Worm (Caenorhabditis elegans) whole organism, L4 larva: ENCODE results near the gene R07E5.17.

Experiments used
- R02D3.7 ChIP-seq: fragments of 150-350 bp; sonication (generic microtip); optimal IDR thresholded peaks from 3 replicates; lab custom pipeline; 2014; ENCODE audit warnings: missing biosample characterization, missing genetic modification characterization
- T20F7.1 ChIP-seq: fragments of 200-800 bp; sonication (Bioruptor generic); optimal IDR thresholded peaks from 2 replicates; lab custom pipeline; 2018; ENCODE audit warnings: mild to moderate bottlenecking, missing genetic modification characterization, missing compliant biosample characterization
- T26A8.4 ChIP-seq: fragments of 200-800 bp; sonication (Bioruptor generic); IDR thresholded peaks from 2 replicates; pipeline ENCODE4 v1.3.6; 2022; ENCODE audit warnings: missing genetic modification characterization, missing compliant biosample characterization
- Y105C5A.15 ChIP-seq: fragments of 200-800 bp; sonication (Bioruptor generic); IDR thresholded peaks from 2 replicates; pipeline ENCODE4 v1.3.6; 2022; ENCODE audit warnings: missing genetic modification characterization, missing compliant biosample characterization
- Y48G9A.11 ChIP-seq: fragments of 200-800 bp; sonication (Bioruptor generic); IDR thresholded peaks from 2 replicates; pipeline ENCODE4 v1.3.6; 2022; ENCODE audit warnings: missing genetic modification reagents, missing genetic modification characterization, missing compliant biosample characterization
- arid-1 ChIP-seq: fragments of 200-800 bp; sonication (Bioruptor generic); conservative IDR thresholded peaks from 2 replicates; pipeline ENCODE4 v1.3.6; 2022; ENCODE audit warnings: missing genetic modification reagents, missing genetic modification characterization, missing compliant biosample characterization
- attf-4 ChIP-seq: sonication (generic microtip); optimal IDR thresholded peaks from 3 replicates; lab custom pipeline; 2017; ENCODE audit warnings: missing biosample characterization, missing genetic modification characterization
- ceh-28 ChIP-seq: fragments of 150-350 bp; optimal IDR thresholded peaks from 2 replicates; lab custom pipeline; 2014; ENCODE audit warnings: missing biosample characterization, missing genetic modification reagents, missing genetic modification characterization
- ceh-32 ChIP-seq: sonication (generic microtip); optimal IDR thresholded peaks from 2 replicates; lab custom pipeline; 2016; ENCODE audit warnings: mild to moderate bottlenecking, missing genetic modification characterization, missing compliant biosample characterization; ENCODE audit not compliant: poor library complexity
- ceh-44 ChIP-seq: fragments of 200-800 bp; sonication (Bioruptor generic); IDR thresholded peaks from 2 replicates; pipeline ENCODE4 v1.3.6; 2022; ENCODE audit warnings: missing genetic modification reagents, missing genetic modification characterization, missing compliant biosample characterization
- cey-2 ChIP-seq: sonication (generic microtip); optimal IDR thresholded peaks from 3 replicates; lab custom pipeline; 2017; ENCODE audit warnings: missing genetic modification characterization, mild to moderate bottlenecking, missing compliant biosample characterization, antibody characterized with exemption, borderline replicate concordance; ENCODE audit not compliant: insufficient read depth
- daf-12 ChIP-seq: fragments of 150-350 bp; optimal IDR thresholded peaks from 2 replicates; lab custom pipeline; 2014; ENCODE audit warnings: missing biosample characterization, missing genetic modification reagents, missing genetic modification characterization
- daf-19 ChIP-seq: fragments of 200-800 bp; sonication (Bioruptor generic); conservative IDR thresholded peaks from 2 replicates; pipeline ENCODE4 v1.3.6; 2022; ENCODE audit warnings: missing genetic modification characterization, missing compliant biosample characterization
- daf-8 ChIP-seq: fragments of 200-800 bp; sonication (Bioruptor generic); IDR thresholded peaks from 2 replicates; pipeline ENCODE4 v1.3.6; 2022; ENCODE audit warnings: missing genetic modification characterization, missing compliant biosample characterization
- dmd-6 ChIP-seq: fragments of 200-800 bp; sonication (Bioruptor generic); IDR thresholded peaks from 2 replicates; pipeline ENCODE4 v1.3.6; 2022; ENCODE audit warnings: missing genetic modification reagents, missing genetic modification characterization, missing compliant biosample characterization
- dmd-8 ChIP-seq: fragments of 200-800 bp; sonication (Bioruptor generic); IDR thresholded peaks from 2 replicates; pipeline ENCODE4 v1.3.6; 2022; ENCODE audit warnings: missing genetic modification characterization, missing compliant biosample characterization
- dmd-9 ChIP-seq: fragments of 200-800 bp; sonication (Bioruptor generic); IDR thresholded peaks from 2 replicates; pipeline ENCODE4 v1.3.6; 2022; ENCODE audit warnings: missing genetic modification reagents, missing genetic modification characterization, missing compliant biosample characterization
- duxl-1 ChIP-seq: sonication (generic microtip); optimal IDR thresholded peaks from 2 replicates; lab custom pipeline; 2016; ENCODE audit warnings: mild to moderate bottlenecking, missing genetic modification characterization, moderate library complexity, missing compliant biosample characterization; ENCODE audit not compliant: poor library complexity
- dve-1 ChIP-seq: sonication (generic microtip); optimal IDR thresholded peaks from 2 replicates; lab custom pipeline; 2017; ENCODE audit warnings: antibody characterized with exemption, mild to moderate bottlenecking, missing genetic modification characterization, missing compliant biosample characterization; ENCODE audit not compliant: insufficient read depth
- egl-43 ChIP-seq: fragments of 200-800 bp; sonication (Bioruptor generic); IDR thresholded peaks from 2 replicates; pipeline ENCODE4 v1.3.6; 2022; ENCODE audit warnings: missing genetic modification reagents, missing genetic modification characterization, missing compliant biosample characterization
- hlh-11 ChIP-seq: fragments of 200-800 bp; sonication (Bioruptor generic); optimal IDR thresholded peaks from 2 replicates; lab custom pipeline; 2018; ENCODE audit warnings: mild to moderate bottlenecking, missing genetic modification characterization, missing compliant biosample characterization
- lim-7 ChIP-seq: fragments of 200-800 bp; sonication (Bioruptor generic); IDR thresholded peaks from 2 replicates; pipeline ENCODE4 v1.3.6; 2022; ENCODE audit warnings: missing genetic modification characterization, missing compliant biosample characterization
- lin-1 ChIP-seq: fragments of 200-800 bp; sonication (Bioruptor generic); IDR thresholded peaks from 2 replicates; pipeline ENCODE4 v1.3.6; 2022; ENCODE audit warnings: missing genetic modification reagents, missing genetic modification characterization, missing compliant biosample characterization
- lin-15B ChIP-seq: fragments of 150-350 bp; sonication (generic microtip); optimal IDR thresholded peaks from 3 replicates; lab custom pipeline; 2014; ENCODE audit warnings: missing biosample characterization, missing genetic modification characterization
- lin-29 ChIP-seq: fragments of 200-800 bp; sonication (Bioruptor generic); IDR thresholded peaks from 2 replicates; pipeline ENCODE4 v1.3.6; 2022; ENCODE audit warnings: missing genetic modification reagents, missing genetic modification characterization, missing compliant biosample characterization
- lin-38 ChIP-seq: fragments of 200-800 bp; sonication (Bioruptor generic); IDR thresholded peaks from 2 replicates; pipeline ENCODE4 v1.3.6; 2022; ENCODE audit warnings: missing genetic modification reagents, missing genetic modification characterization, missing compliant biosample characterization
- lsy-2 ChIP-seq, 2 experiments: fragments of 150-350 bp in 1 of 2; sonication (generic microtip) in 1 of 2; optimal IDR thresholded peaks; 2 replicates each; lab custom pipeline; 2014 to 2017; ENCODE audit warnings: missing biosample characterization in 2 of 2, missing genetic modification characterization in 2 of 2
- madf-5 ChIP-seq, 2 experiments: fragments of 200-800 bp; sonication (Bioruptor generic); IDR thresholded peaks; 2 replicates each; pipeline ENCODE4 v1.3.6; 2022; ENCODE audit warnings: missing compliant biosample characterization in 2 of 2, missing genetic modification characterization in 2 of 2
- madf-9 ChIP-seq: fragments of 200-800 bp; sonication (Bioruptor generic); conservative IDR thresholded peaks from 2 replicates; pipeline ENCODE4 v1.3.6; 2022; ENCODE audit warnings: missing genetic modification reagents, missing genetic modification characterization, missing compliant biosample characterization
- mes-2 ChIP-seq: sonication (generic microtip); optimal IDR thresholded peaks from 2 replicates; lab custom pipeline; 2016; ENCODE audit warnings: missing genotype, mild to moderate bottlenecking, missing genetic modification characterization, missing compliant biosample characterization; ENCODE audit not compliant: poor library complexity, severe bottlenecking
- mxl-3 ChIP-seq: fragments of 200-800 bp; sonication (Bioruptor generic); optimal IDR thresholded peaks from 2 replicates; lab custom pipeline; 2018; ENCODE audit warnings: mild to moderate bottlenecking, missing genetic modification characterization, missing compliant biosample characterization
- nhr-25 ChIP-seq: sonication (generic microtip); optimal IDR thresholded peaks from 2 replicates; lab custom pipeline; 2017; ENCODE audit warnings: missing genetic modification characterization, mild to moderate bottlenecking, missing compliant biosample characterization, antibody characterized with exemption, moderate library complexity, borderline replicate concordance; ENCODE audit not compliant: insufficient read depth
- nhr-41 ChIP-seq: fragments of 200-800 bp; sonication (Bioruptor generic); IDR thresholded peaks from 2 replicates; pipeline ENCODE4 v1.3.6; 2022; ENCODE audit warnings: missing genetic modification reagents, missing genetic modification characterization, missing compliant biosample characterization
- nhr-76 ChIP-seq: fragments of 150-350 bp; optimal IDR thresholded peaks from 2 replicates; lab custom pipeline; 2014; ENCODE audit warnings: missing biosample characterization, missing genetic modification characterization
- pha-4 ChIP-seq, 2 experiments: fragments of 150-350 bp in 1 of 2; fragments of 200-800 bp in 1 of 2; sonication (Bioruptor generic) in 1 of 2; IDR thresholded peaks in 1 of 2; optimal IDR thresholded peaks in 1 of 2; 2 replicates each; pipeline versions ENCODE4 v1.3.6 to Lab custom; 2014 to 2022; ENCODE audit warnings: missing genetic modification characterization in 2 of 2, missing genetic modification reagents in 2 of 2, missing biosample characterization in 1 of 2, missing compliant biosample characterization in 1 of 2
- rbr-2 ChIP-seq: sonication (generic microtip); optimal IDR thresholded peaks from 2 replicates; lab custom pipeline; 2016; ENCODE audit warnings: missing genotype, missing genetic modification characterization, missing compliant biosample characterization
- sdz-12 ChIP-seq: fragments of 200-800 bp; sonication (Bioruptor generic); optimal IDR thresholded peaks from 2 replicates; lab custom pipeline; 2018; ENCODE audit warnings: mild to moderate bottlenecking, missing genetic modification characterization, missing compliant biosample characterization
- snpc-1.2 ChIP-seq: fragments of 200-800 bp; sonication (Bioruptor generic); IDR thresholded peaks from 2 replicates; pipeline ENCODE4 v1.3.6; 2022; ENCODE audit warnings: missing genetic modification reagents, missing genetic modification characterization, missing compliant biosample characterization
- unc-130 ChIP-seq: sonication (generic microtip); optimal IDR thresholded peaks from 2 replicates; lab custom pipeline; 2016; ENCODE audit warnings: missing genetic modification reagents, missing genetic modification characterization, missing compliant biosample characterization
- unc-39 ChIP-seq: sonication (generic microtip); optimal IDR thresholded peaks from 2 replicates; lab custom pipeline; 2017; ENCODE audit warnings: missing biosample characterization, missing genetic modification characterization
- vab-7 ChIP-seq: fragments of 200-800 bp; sonication (Bioruptor generic); IDR thresholded peaks from 2 replicates; pipeline ENCODE4 v1.3.6; 2022; ENCODE audit warnings: missing genetic modification reagents, missing genetic modification characterization, missing compliant biosample characterization
- zfp-3 ChIP-seq: fragments of 200-800 bp; sonication (Bioruptor generic); conservative IDR thresholded peaks from 2 replicates; pipeline ENCODE4 v1.3.6; 2022; ENCODE audit warnings: missing genetic modification reagents, missing genetic modification characterization, missing compliant biosample characterization

R07E5.17 gene

ce11 chrIII:4367649-4368048 is 36.6 kb downstream of the R07E5.17 start, which contains the start of gene ckb-2:
TSS of gene ckb-2 (plus strand) at chrIII:4367949.
- TF ChIP-seq sdz-12 (GFP tag; lab: Kevin White, UChicago) (no peak), daf-19 (GFP tag; lab: Robert Waterston, UW) (no peak)

ce11 chrIII:4364974-4365373 is 39.3 kb downstream of the R07E5.17 start, which contains the start of gene ckb-1:
TSS of gene ckb-1 (plus strand) at chrIII:4365274.
- TF ChIP-seq dve-1 (tag; lab: Kevin White, UChicago) = peak; percentile 15
- TF ChIP-seq R02D3.7 (tag; lab: Kevin White, UChicago) = no peak
- peak in 1 of 2 experiments; percentile 7 for TF ChIP-seq lsy-2 (tag; optimal IDR thresholded peaks at IDR 0.05; lab: Kevin White, UChicago)
- TF ChIP-seq lin-38 (GFP tag; lab: Robert Waterston, UW) = peak; percentile 39; the same call in 1 of the 2 replicates
- TF ChIP-seq mes-2 (tag; lab: Kevin White, UChicago) = peak; percentile 8
- TF ChIP-seq, all 104 proteins: peak for 4

DNA sequence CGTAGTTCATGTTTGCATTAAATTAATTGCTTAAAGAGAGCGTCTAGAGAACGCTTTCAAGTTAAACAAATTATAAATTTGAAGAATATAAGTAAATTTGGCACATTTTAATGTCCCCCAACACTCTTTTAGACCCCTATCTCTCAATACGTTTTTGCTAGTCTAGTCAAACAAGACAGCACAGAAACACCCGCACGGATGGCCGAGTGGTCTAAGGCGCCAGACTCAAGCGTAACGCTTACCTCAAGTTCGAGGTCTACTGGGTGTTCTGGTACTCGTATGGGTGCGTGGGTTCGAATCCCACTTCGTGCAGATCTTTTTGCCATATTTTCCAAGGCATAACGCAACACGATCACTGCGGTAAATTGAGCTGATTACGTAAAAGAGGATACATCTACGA is 41.9 kb downstream of the R07E5.17 start:
- TF ChIP-seq ceh-44 (GFP tag; lab: Robert Waterston, UW) (no peak), duxl-1 (peak; percentile 35), lin-1 (0 out of 2 replicates have a peak, but pooled peaks have one; percentile 20), nhr-41 (GFP tag; lab: Robert Waterston, UW) (no peak), madf-5 (GFP tag; IDR thresholded peaks at IDR 0.05; lab: Robert Waterston, UW) (0 out of 4 replicates have a peak, but pooled peaks of 1 of the 2 experiments have one; percentile 18), attf-4 (tag; lab: Kevin White, UChicago) (no peak), dmd-9 (GFP tag; lab: Robert Waterston, UW) (0 out of 2 replicates have a peak, but pooled peaks have one; percentile 43), vab-7 (GFP tag; lab: Robert Waterston, UW) (peak; percentile 71), daf-8 (GFP tag; lab: Robert Waterston, UW) (no peak), hlh-11 (tag; lab: Kevin White, UChicago) (peak; percentile 21), unc-130 (GFP tag; lab: Kevin White, UChicago) (no peak), unc-39 (tag; lab: Kevin White, UChicago) (no peak), nhr-76 (tag; lab: Kevin White, UChicago) (no peak), R02D3.7 (tag; lab: Kevin White, UChicago) (no peak), snpc-1.2 (GFP tag; lab: Robert Waterston, UW) (0 out of 2 replicates have a peak, but pooled peaks have one; percentile 25), arid-1 (GFP tag; lab: Robert Waterston, UW) (peak; percentile 63; the same call in 1 of the 2 replicates), ceh-28 (tag; lab: Kevin White, UChicago) (no peak), zfp-3 (no peak), lin-29 (GFP tag; lab: Robert Waterston, UW) (0 out of 2 replicates have a peak, but pooled peaks have one; percentile 16), T26A8.4 (GFP tag; lab: Robert Waterston, UW) (no peak), daf-12 (tag; lab: Kevin White, UChicago) (no peak), rbr-2 (tag; lab: Kevin White, UChicago) (peak; percentile 12), nhr-25 (no peak), dmd-6 (GFP tag; lab: Robert Waterston, UW) (peak; percentile 43; the same call in 1 of the 2 replicates), dve-1 (tag; lab: Kevin White, UChicago) (peak; percentile 41), cey-2 (tag; lab: Kevin White, UChicago) (no peak), madf-9 (peak; percentile 64; the same call in 1 of the 2 replicates), Y48G9A.11 (GFP tag; lab: Robert Waterston, UW) (peak; percentile 63; the same call in 1 of the 2 replicates), pha-4 (GFP tag; IDR thresholded peaks at IDR 0.05; lab: Robert Waterston, UW) (peak; percentile 46; the same call in 1 of the 2 replicates), pha-4 (tag; optimal IDR thresholded peaks at IDR 0.05; lab: Kevin White, UChicago) (no peak), mxl-3 (GFP tag; lab: Kevin White, UChicago) (no peak), egl-43 (GFP tag; lab: Robert Waterston, UW) (peak; percentile 69), lin-15B (tag; lab: Kevin White, UChicago) (no peak), T20F7.1 (no peak), Y105C5A.15 (GFP tag; lab: Robert Waterston, UW) (no peak), ceh-32 (no peak), lim-7 (GFP tag; lab: Robert Waterston, UW) (peak; percentile 73; the same call in 1 of the 2 replicates), mes-2 (tag; lab: Kevin White, UChicago) (peak; percentile 63), dmd-8 (GFP tag; lab: Robert Waterston, UW) (peak; percentile 69; the same call in 1 of the 2 replicates)
